Worm (Caenorhabditis elegans): Measurements from ENCODE around the gene twk-33.

twk-33 gene

ce11 chrV:17690922-17691321 lies 23.3 kb downstream of the twk-33 start, which contains the start of gene F59A1.13:
TSS of gene F59A1.13 (minus strand) at chrV:17691022.
- TF ChIP-seq zag-1 (tag; optimal IDR thresholded peaks at IDR 0.05) (no peak), fos-1 (tag; optimal IDR thresholded peaks at IDR 0.05) (no peak), nhr-237 (tag; optimal IDR thresholded peaks at IDR 0.05) (no peak), lin-11 (tag; optimal IDR thresholded peaks at IDR 0.05) (no peak), unc-39 (tag; optimal IDR thresholded peaks at IDR 0.05) (no peak), R02D3.7 (tag; optimal IDR thresholded peaks at IDR 0.05) (no peak), blmp-1 (tag; optimal IDR thresholded peaks at IDR 0.05; ENCODE audit: insufficient read depth) (no peak), ztf-1 (GFP tag; conservative IDR thresholded peaks at IDR 0.05) (no peak), C34F6.9 (tag; optimal IDR thresholded peaks at IDR 0.05) (no peak), nhr-77 (tag; optimal IDR thresholded peaks at IDR 0.05) (no peak), alr-1 (tag; optimal IDR thresholded peaks at IDR 0.05) (no peak), lin-39 (tag; optimal IDR thresholded peaks at IDR 0.05) (no peak)

ce11 chrV:17686852-17687251 lies 27.3 kb downstream of the twk-33 start, which contains the start of gene F59A1.18:
TSS of gene F59A1.18 (minus strand) at chrV:17686952.
- TF ChIP-seq nhr-129 (tag; optimal IDR thresholded peaks at IDR 0.05) (no peak), snpc-4 (tag; optimal IDR thresholded peaks at IDR 0.05) (no peak)

- TF ChIP-seq gmeb-1 (tag; optimal IDR thresholded peaks at IDR 0.05) = no peak
- TF ChIP-seq mbf-1 (tag; optimal IDR thresholded peaks at IDR 0.05) = no peak
- no peak for TF ChIP-seq ztf-4 (tag; optimal IDR thresholded peaks at IDR 0.05)
- no peak for TF ChIP-seq zag-1 (tag; optimal IDR thresholded peaks at IDR 0.05)
- TF ChIP-seq nhr-6 (tag; optimal IDR thresholded peaks at IDR 0.05) = no peak
- no peak for TF ChIP-seq egl-27 (tag; optimal IDR thresholded peaks at IDR 0.05)
These were observed 29.3 kb downstream of the twk-33 start, which contains the start of the genes F59A1.16 and F59A1.6 for ce11 chrV:17684857-17685256. TSS of gene F59A1.16 (minus strand) at chrV:17684957. TSS of gene F59A1.6 (plus strand) at chrV:17685141.

ce11 chrV:17683763-17684162 lies 30.4 kb downstream of the twk-33 start, which contains the start of gene F59A1.15:
TSS of gene F59A1.15 (minus strand) at chrV:17683863.
- no peak for TF ChIP-seq zag-1 (tag; optimal IDR thresholded peaks at IDR 0.05)
- no peak for TF ChIP-seq snpc-4 (tag; optimal IDR thresholded peaks at IDR 0.05)
- TF ChIP-seq mdl-1 (tag; optimal IDR thresholded peaks at IDR 0.05) = no peak
- no peak for TF ChIP-seq unc-62 (GFP tag; optimal IDR thresholded peaks at IDR 0.05)
- TF ChIP-seq lin-13 (GFP tag; optimal IDR thresholded peaks at IDR 0.05) = no peak
- no peak for TF ChIP-seq mbf-1 (tag; optimal IDR thresholded peaks at IDR 0.05)
- no peak for TF ChIP-seq sem-4 (tag; optimal IDR thresholded peaks at IDR 0.05)
- no peak for TF ChIP-seq ztf-1 (GFP tag; conservative IDR thresholded peaks at IDR 0.05)
- no peak for TF ChIP-seq egl-27 (tag; optimal IDR thresholded peaks at IDR 0.05)
- no peak for TF ChIP-seq nhr-21 (tag; optimal IDR thresholded peaks at IDR 0.05)
- no peak for TF ChIP-seq lin-11 (tag; optimal IDR thresholded peaks at IDR 0.05)
- no peak for TF ChIP-seq crh-2 (tag; optimal IDR thresholded peaks at IDR 0.05)
- no peak for TF ChIP-seq F13H6.1 (tag; optimal IDR thresholded peaks at IDR 0.05)

- TF ChIP-seq C34F6.9 (tag; optimal IDR thresholded peaks at IDR 0.05) (no peak), nhr-21 (tag; optimal IDR thresholded peaks at IDR 0.05) (no peak), ceh-16 (tag; optimal IDR thresholded peaks at IDR 0.05) (no peak), aly-2 (tag; optimal IDR thresholded peaks at IDR 0.05) (no peak), elt-3 (tag; optimal IDR thresholded peaks at IDR 0.05) (no peak), nhr-77 (tag; optimal IDR thresholded peaks at IDR 0.05) (no peak), unc-39 (tag; optimal IDR thresholded peaks at IDR 0.05) (no peak)
These were observed 30.9 kb downstream of the twk-33 start for ce11 chrV:17683290-17683689.

- TF ChIP-seq zag-1 (tag; optimal IDR thresholded peaks at IDR 0.05) (no peak), nhr-77 (tag; optimal IDR thresholded peaks at IDR 0.05) (no peak), nhr-25 (tag; optimal IDR thresholded peaks at IDR 0.05) (no peak), alr-1 (tag; optimal IDR thresholded peaks at IDR 0.05) (no peak), mab-5 (tag; optimal IDR thresholded peaks at IDR 0.05) (no peak), nhr-6 (tag; optimal IDR thresholded peaks at IDR 0.05) (no peak), snpc-4 (tag; optimal IDR thresholded peaks at IDR 0.05) (no peak), peb-1 (tag; optimal IDR thresholded peaks at IDR 0.05) (no peak), dmd-4 (tag; optimal IDR thresholded peaks at IDR 0.05) (no peak), Y55F3AM.14 (GFP tag; optimal IDR thresholded peaks at IDR 0.05) (no peak), F13H6.1 (tag; optimal IDR thresholded peaks at IDR 0.05) (no peak), unc-39 (tag; optimal IDR thresholded peaks at IDR 0.05) (no peak), ZK546.5 (tag; optimal IDR thresholded peaks at IDR 0.05) (no peak), lin-39 (tag; optimal IDR thresholded peaks at IDR 0.05) (no peak), lin-13 (GFP tag; optimal IDR thresholded peaks at IDR 0.05) (no peak), aly-2 (tag; optimal IDR thresholded peaks at IDR 0.05) (no peak), gmeb-1 (tag; optimal IDR thresholded peaks at IDR 0.05) (no peak)
These were observed 37.6 kb downstream of the twk-33 start, which contains the start of gene str-92 for ce11 chrV:17676553-17676952. TSS of gene str-92 (minus strand) at chrV:17676653.
